Fruit fly (Drosophila melanogaster) Kc167 (cell line): ENCODE data around the gene Sap30.

Source experiments
- Myc ChIP-seq: fragments of >200 bp; optimal IDR thresholded peaks from 2 replicates; lab custom pipeline; 2017; ENCODE audit warnings: missing external identifiers
- Sin3A ChIP-seq: fragments of >200 bp; optimal IDR thresholded peaks from 2 replicates; lab custom pipeline; 2018; ENCODE audit warnings: missing external identifiers
- h ChIP-seq: fragments of >200 bp; optimal IDR thresholded peaks from 3 replicates; lab custom pipeline; 2018; ENCODE audit warnings: missing external identifiers
- insv ChIP-seq: fragments of >200 bp; optimal IDR thresholded peaks from 3 replicates; lab custom pipeline; 2018; ENCODE audit warnings: missing external identifiers
- psq ChIP-seq: fragments of >200 bp; optimal IDR thresholded peaks from 2 replicates; lab custom pipeline; 2017; ENCODE audit warnings: missing external identifiers
- ttk ChIP-seq: sonication (Bioruptor generic); optimal IDR thresholded peaks from 2 replicates; lab custom pipeline; 2017; ENCODE audit warnings: missing external identifiers

Sap30 gene

DNA sequence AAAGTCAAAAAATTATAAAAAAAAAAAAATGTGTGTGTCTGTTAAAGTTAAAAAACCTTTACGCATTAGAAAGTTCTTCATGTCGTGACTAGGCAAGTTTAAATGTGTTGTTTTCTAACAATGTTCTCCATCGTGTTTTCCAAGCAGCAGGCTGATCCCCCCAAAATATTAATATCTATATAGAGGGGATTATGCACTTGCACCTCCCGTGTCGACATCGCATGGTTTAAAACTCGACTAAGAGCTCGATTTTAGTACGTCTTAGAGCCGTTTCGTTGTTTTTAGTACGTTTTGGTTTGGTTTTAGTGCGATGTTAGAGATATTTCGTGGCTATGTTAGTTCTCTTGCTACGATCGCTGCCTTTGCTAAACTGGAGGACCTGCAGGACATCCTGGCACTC, 34.0 kb upstream of the Sap30 start:
- TF ChIP-seq h (lab: Kevin White, UChicago): no peak
- TF ChIP-seq Myc (lab: Kevin White, UChicago): no peak
- TF ChIP-seq insv: no peak
- TF ChIP-seq ttk (lab: Kevin White, UChicago): no peak
- no peak for TF ChIP-seq Sin3A (lab: Kevin White, UChicago)
- TF ChIP-seq psq (lab: Kevin White, UChicago): no peak

- TF ChIP-seq ttk (lab: Kevin White, UChicago) (no peak), insv (no peak), h (lab: Kevin White, UChicago) (no peak), Sin3A (lab: Kevin White, UChicago) (no peak), Myc (lab: Kevin White, UChicago) (no peak), psq (lab: Kevin White, UChicago) (no peak)
Observed at dm6 chrX:16757645-16758044, 29.4 kb upstream of the Sap30 start.

dm6 chrX:16760542-16760941, 26.5 kb upstream of the Sap30 start:
- no peak for TF ChIP-seq Sin3A (lab: Kevin White, UChicago)
- TF ChIP-seq h (lab: Kevin White, UChicago): no peak
- TF ChIP-seq psq (lab: Kevin White, UChicago): no peak
- no peak for TF ChIP-seq ttk (lab: Kevin White, UChicago)
- TF ChIP-seq Myc (lab: Kevin White, UChicago): no peak
- no peak for TF ChIP-seq insv

DNA sequence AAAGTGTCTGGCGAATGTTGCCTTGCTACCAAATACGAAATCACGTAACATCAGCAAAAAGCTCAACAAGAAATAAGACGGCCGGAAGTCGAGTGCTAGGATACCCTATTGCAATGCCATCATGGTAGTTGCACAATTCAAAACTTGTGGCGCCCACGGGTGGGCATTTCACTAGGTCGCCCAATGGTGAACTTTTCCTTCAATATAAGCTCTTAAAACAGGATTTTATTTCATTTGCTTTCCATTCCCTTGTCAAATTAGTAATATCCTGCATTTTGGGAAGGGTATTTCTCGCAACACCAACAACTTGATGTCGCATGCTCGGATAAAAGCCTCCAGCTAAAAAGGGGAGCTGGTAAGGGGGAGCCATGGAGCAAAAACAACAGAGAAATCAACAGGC, 25.6 kb upstream of the Sap30 start:
- TF ChIP-seq ttk (lab: Kevin White, UChicago) (no peak), h (lab: Kevin White, UChicago) (no peak), Myc (lab: Kevin White, UChicago) (no peak), insv (no peak), Sin3A (lab: Kevin White, UChicago) (no peak), psq (lab: Kevin White, UChicago) (no peak)

DNA sequence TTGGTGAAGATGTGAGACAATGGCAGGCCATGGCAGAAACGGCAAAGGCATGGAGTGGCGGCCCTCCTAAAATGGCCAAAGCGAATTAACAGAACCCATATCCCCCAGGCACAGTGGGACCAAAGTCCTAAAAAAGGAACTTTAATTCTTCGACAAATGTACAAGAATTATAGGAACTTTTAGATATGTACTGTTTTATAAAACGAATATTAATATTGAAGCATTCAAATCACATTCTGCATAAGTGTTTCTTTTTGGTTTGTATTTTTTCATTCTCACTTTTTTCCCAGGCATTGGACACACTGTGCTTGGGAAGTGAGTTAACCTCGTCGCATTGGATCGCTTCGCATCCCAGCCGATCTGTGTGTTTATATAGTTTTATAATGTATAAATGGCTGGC, 22.1 kb upstream of the Sap30 start:
- TF ChIP-seq Sin3A (lab: Kevin White, UChicago): no peak
- TF ChIP-seq insv: no peak
- no peak for TF ChIP-seq ttk (lab: Kevin White, UChicago)
- no peak for TF ChIP-seq Myc (lab: Kevin White, UChicago)
- no peak for TF ChIP-seq h (lab: Kevin White, UChicago)

- TF ChIP-seq Myc (lab: Kevin White, UChicago) (no peak), insv (no peak), h (lab: Kevin White, UChicago) (no peak), Sin3A (lab: Kevin White, UChicago) (no peak), ttk (lab: Kevin White, UChicago) (no peak), psq (lab: Kevin White, UChicago) (no peak)
Observed at dm6 chrX:16765809-16766208, 21.3 kb upstream of the Sap30 start.

DNA sequence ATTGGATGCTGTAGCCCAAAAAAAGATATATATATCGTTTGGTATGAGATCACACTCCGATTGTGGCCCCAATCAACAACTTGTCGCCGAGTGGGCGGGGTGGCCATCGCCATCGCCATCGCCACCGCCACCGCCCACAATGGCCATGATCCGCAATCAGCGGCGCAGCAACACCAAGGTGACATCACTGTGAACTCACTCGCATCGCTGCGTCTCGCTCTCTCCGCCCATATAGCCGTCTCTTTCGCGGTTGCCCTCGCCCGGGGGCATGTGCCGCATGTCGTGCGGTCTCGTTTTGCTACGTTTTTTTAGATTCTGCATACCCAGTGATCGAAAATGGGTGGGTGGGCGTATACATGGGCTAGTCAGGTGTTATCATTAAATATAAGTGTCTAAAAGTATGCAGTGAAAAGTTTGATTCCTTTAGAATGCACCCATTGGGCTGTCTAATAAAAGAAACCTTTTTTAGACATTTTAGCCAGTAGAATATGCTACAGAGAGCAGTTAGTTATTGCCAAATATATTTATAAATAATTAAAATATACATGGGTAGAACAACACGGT, 20.1 kb upstream of the Sap30 start:
- no peak for TF ChIP-seq psq (lab: Kevin White, UChicago)
- TF ChIP-seq insv: no peak
- no peak for TF ChIP-seq h (lab: Kevin White, UChicago)
- TF ChIP-seq Sin3A (lab: Kevin White, UChicago): no peak
- TF ChIP-seq ttk (lab: Kevin White, UChicago): no peak
- no peak for TF ChIP-seq Myc (lab: Kevin White, UChicago)

- TF ChIP-seq h (lab: Kevin White, UChicago) (no peak), psq (lab: Kevin White, UChicago) (no peak), ttk (lab: Kevin White, UChicago) (no peak), Sin3A (lab: Kevin White, UChicago) (no peak), insv (no peak), Myc (lab: Kevin White, UChicago) (no peak)
Observed at dm6 chrX:16768770-16769169, 18.3 kb upstream of the Sap30 start.

- TF ChIP-seq Myc (lab: Kevin White, UChicago): no peak
- no peak for TF ChIP-seq psq (lab: Kevin White, UChicago)
- no peak for TF ChIP-seq insv
- TF ChIP-seq Sin3A (lab: Kevin White, UChicago): no peak
- no peak for TF ChIP-seq ttk (lab: Kevin White, UChicago)
Observed at dm6 chrX:16772882-16773827, 13.9 kb upstream of the Sap30 start.

DNA sequence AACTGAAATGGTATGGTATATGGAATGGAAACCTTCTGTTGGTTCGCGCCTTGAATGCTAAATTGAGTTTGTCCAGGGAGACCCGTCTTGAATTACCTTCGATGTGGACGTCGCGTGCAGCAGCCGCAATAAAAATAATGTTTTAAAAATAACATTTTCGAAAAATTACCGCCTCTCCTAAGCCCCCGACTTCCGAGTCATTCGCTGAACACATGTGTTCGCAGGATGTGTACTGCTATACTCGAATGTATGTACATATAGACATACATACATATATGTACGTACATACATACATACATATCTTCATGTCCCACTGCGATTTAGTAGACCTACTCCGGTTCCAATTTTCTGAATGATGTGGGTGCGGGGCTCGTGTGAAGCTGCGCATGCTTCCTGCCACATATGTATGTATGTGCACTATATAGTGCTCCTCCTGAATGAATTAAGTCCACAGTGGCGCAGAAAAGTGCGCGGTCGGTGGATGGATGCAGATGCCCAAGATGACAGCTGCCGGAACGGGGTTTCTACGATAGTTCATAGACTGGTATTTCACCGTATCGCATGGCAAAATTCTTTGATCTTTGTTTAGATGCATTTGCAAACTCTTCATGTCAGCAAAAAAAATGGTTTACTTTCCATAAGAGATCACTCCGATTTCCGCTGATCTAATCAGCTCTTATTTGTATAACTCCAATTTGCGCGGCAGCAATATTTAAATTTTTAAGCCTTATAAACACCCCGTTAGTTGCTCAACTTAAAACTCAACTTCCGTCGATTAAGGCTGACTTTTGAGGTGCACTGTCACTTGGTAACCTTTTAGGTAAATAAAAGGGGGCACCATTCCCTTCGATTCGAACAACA, 12.7 kb upstream of the Sap30 start:
- TF ChIP-seq insv: no peak
- TF ChIP-seq h (lab: Kevin White, UChicago): no peak
- TF ChIP-seq Sin3A (lab: Kevin White, UChicago): no peak
- TF ChIP-seq Myc (lab: Kevin White, UChicago): no peak
- no peak for TF ChIP-seq ttk (lab: Kevin White, UChicago)
- no peak for TF ChIP-seq psq (lab: Kevin White, UChicago)

DNA sequence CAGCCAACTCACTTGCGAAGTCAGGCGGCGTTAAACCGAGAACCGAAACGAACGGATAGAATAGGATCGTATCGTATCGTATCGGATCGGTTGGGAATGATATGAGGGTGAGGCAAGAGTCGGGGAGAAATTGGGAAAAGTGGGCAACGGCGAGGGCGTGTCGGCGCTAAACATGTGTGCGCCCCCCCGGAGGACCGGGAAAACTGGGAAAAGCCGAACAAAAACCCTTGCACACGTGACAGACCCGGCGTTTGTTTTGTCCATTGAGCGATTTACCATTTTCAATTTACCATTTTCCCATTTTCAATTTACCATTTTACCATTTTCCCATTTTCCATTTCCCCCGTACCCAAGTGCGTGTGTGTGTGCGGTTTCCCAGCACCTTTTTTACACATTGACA, 12.0 kb upstream of the Sap30 start:
- TF ChIP-seq Sin3A (lab: Kevin White, UChicago): no peak
- TF ChIP-seq ttk (lab: Kevin White, UChicago): no peak
- TF ChIP-seq psq (lab: Kevin White, UChicago): no peak
- TF ChIP-seq insv: no peak
